Fruit fly (Drosophila melanogaster): ENCODE results near the gene croc.

croc gene

dm6 chr3L:21496865-21497634 is 20.8 kb upstream of the croc start, which contains the start of gene Hr78 (continued):
- TF ChIP-seq peb (GFP tag; IDR thresholded peaks at IDR 0.05): 0 out of 2 replicates have a peak, but pooled peaks have one; percentile 4
- TF ChIP-seq jigr1 (GFP tag; IDR thresholded peaks at IDR 0.05): no peak
- no peak for TF ChIP-seq maf-S (GFP tag; optimal IDR thresholded peaks at IDR 0.05)
- TF ChIP-seq her (GFP tag; optimal IDR thresholded peaks at IDR 0.05): no peak
- TF ChIP-seq seq (GFP tag; IDR thresholded peaks at IDR 0.05): no peak; the same call in 1 of the 2 replicates
- peak; percentile 69 for TF ChIP-seq Nf-YB (GFP tag; optimal IDR thresholded peaks at IDR 0.05)
- TF ChIP-seq CG13296 (GFP tag; optimal IDR thresholded peaks at IDR 0.05): peak; percentile 92
- TF ChIP-seq mam (GFP tag; optimal IDR thresholded peaks at IDR 0.05): no peak
- TF ChIP-seq sr (GFP tag; IDR thresholded peaks at IDR 0.05): no peak
- TF ChIP-seq Hand (GFP tag; optimal IDR thresholded peaks at IDR 0.05): peak; percentile 86
- TF ChIP-seq CG6175 (GFP tag; IDR thresholded peaks at IDR 0.05): no peak
- peak; percentile 52 for TF ChIP-seq CG15514 (GFP tag; optimal IDR thresholded peaks at IDR 0.05)
- no peak for TF ChIP-seq Dp (GFP tag; optimal IDR thresholded peaks at IDR 0.05)
- TF ChIP-seq HLHmδ (GFP tag; optimal IDR thresholded peaks at IDR 0.05): no peak
- TF ChIP-seq HLH54F (GFP tag; optimal IDR thresholded peaks at IDR 0.05): peak; percentile 2
- TF ChIP-seq CG9727 (GFP tag; optimal IDR thresholded peaks at IDR 0.05): peak; percentile 83
- peak; percentile 71 for TF ChIP-seq CG12299 (tag; optimal IDR thresholded peaks at IDR 0.05)
- peak; percentile 9 for TF ChIP-seq CG2202 (tag; optimal IDR thresholded peaks at IDR 0.05)
- TF ChIP-seq h (optimal IDR thresholded peaks at IDR 0.05): no peak
- peak; percentile 40 for TF ChIP-seq CG18764 (GFP tag; optimal IDR thresholded peaks at IDR 0.05)
- TF ChIP-seq otp (GFP tag; IDR thresholded peaks at IDR 0.05): peak; percentile 46; the same call in 1 of the 3 replicates
- no peak for TF ChIP-seq Ets65A (GFP tag)
- no peak for TF ChIP-seq CG5953 (GFP tag; IDR thresholded peaks at IDR 0.05)
- peak; percentile 68 for TF ChIP-seq az2 (GFP tag; optimal IDR thresholded peaks at IDR 0.05)
- TF ChIP-seq MBD-R2 (GFP tag; IDR thresholded peaks at IDR 0.05): peak; percentile 43
- no peak for TF ChIP-seq pros (GFP tag; optimal IDR thresholded peaks at IDR 0.05)
- TF ChIP-seq exex (tag; optimal IDR thresholded peaks at IDR 0.05): no peak
- TF ChIP-seq insv (GFP tag; optimal IDR thresholded peaks at IDR 0.05): peak; percentile 89 to 99
- no peak for TF ChIP-seq ash1 (GFP tag; optimal IDR thresholded peaks at IDR 0.05)
- peak; percentile 72 for TF ChIP-seq Rfx (GFP tag; IDR thresholded peaks at IDR 0.05)
- TF ChIP-seq CG11723 (GFP tag; optimal IDR thresholded peaks at IDR 0.05): peak; percentile 63
- TF ChIP-seq fd96Cb (tag; optimal IDR thresholded peaks at IDR 0.05): peak; percentile 64
- TF ChIP-seq inv (GFP tag; IDR thresholded peaks at IDR 0.05; ENCODE audit: partially characterized antibody): no peak
- peak; percentile 71 for TF ChIP-seq zfh1 (GFP tag; IDR thresholded peaks at IDR 0.05)
- TF ChIP-seq aop (GFP tag; IDR thresholded peaks at IDR 0.05): no peak
- TF ChIP-seq CG11085 (GFP tag; IDR thresholded peaks at IDR 0.05): peak; percentile 65; the same call in 1 of the 2 replicates
- TF ChIP-seq HLH3B (GFP tag; IDR thresholded peaks at IDR 0.05): peak; percentile 55; the same call in 1 of the 2 replicates
- peak; percentile 18; the same call in 1 of the 2 replicates for TF ChIP-seq amos (GFP tag; IDR thresholded peaks at IDR 0.05; ENCODE audit: partially characterized antibody)
- peak; percentile 24 for TF ChIP-seq CG3065 (GFP tag; optimal IDR thresholded peaks at IDR 0.05)
- peak; percentile 89 for TF ChIP-seq PHDP (tag; optimal IDR thresholded peaks at IDR 0.05)
- TF ChIP-seq CG16863 (GFP tag; optimal IDR thresholded peaks at IDR 0.05): no peak
- TF ChIP-seq bowl (GFP tag; IDR thresholded peaks at IDR 0.05): no peak
- peak; percentile 32 for TF ChIP-seq psq (GFP tag; optimal IDR thresholded peaks at IDR 0.05)
- no peak for TF ChIP-seq Atf-2 (GFP tag; optimal IDR thresholded peaks at IDR 0.05)
- 0 out of 2 replicates have a peak, but pooled peaks have one; percentile 12 for TF ChIP-seq Scr (GFP tag; IDR thresholded peaks at IDR 0.05; ENCODE audit: partially characterized antibody)
- no peak for TF ChIP-seq Mes4 (GFP tag; optimal IDR thresholded peaks at IDR 0.05)
- TF ChIP-seq pzg (GFP tag; optimal IDR thresholded peaks at IDR 0.05): peak; percentile 63
- TF ChIP-seq CG9609 (GFP tag; optimal IDR thresholded peaks at IDR 0.05): no peak
- no peak for TF ChIP-seq repo (GFP tag; optimal IDR thresholded peaks at IDR 0.05)
- peak; percentile 31 for TF ChIP-seq CG5245 (GFP tag; optimal IDR thresholded peaks at IDR 0.05)
